Worm (Caenorhabditis elegans) whole organism, young adult: ENCODE data around the gene F23H12.5.

Source experiments
- F10E7.11 ChIP-seq: sonication (generic microtip); optimal IDR thresholded peaks from 2 replicates; lab custom pipeline; 2017; ENCODE audit warnings: mild to moderate bottlenecking, missing genetic modification characterization, moderate library complexity, missing compliant biosample characterization
- F33H1.4 ChIP-seq: fragments of 200-800 bp; sonication (Bioruptor generic); IDR thresholded peaks from 2 replicates; pipeline ENCODE4 v1.3.6; 2022; ENCODE audit warnings: missing genetic modification reagents, missing genetic modification characterization, missing compliant biosample characterization
- F49E8.2 ChIP-seq: sonication (generic microtip); optimal IDR thresholded peaks from 3 replicates; lab custom pipeline; 2017; ENCODE audit warnings: missing genetic modification characterization, mild to moderate bottlenecking, missing compliant biosample characterization, antibody characterized with exemption, moderate library complexity; ENCODE audit not compliant: insufficient read depth
- T26A5.8 ChIP-seq: sonication (generic microtip); optimal IDR thresholded peaks from 2 replicates; lab custom pipeline; 2016; ENCODE audit warnings: missing genetic modification characterization, missing compliant biosample characterization
- Y56A3A.18 ChIP-seq: fragments of 200-800 bp; sonication (Bioruptor generic); IDR thresholded peaks from 2 replicates; pipeline ENCODE4 v1.3.6; 2022; ENCODE audit warnings: missing genetic modification reagents, missing genetic modification characterization, missing compliant biosample characterization
- aptf-2 ChIP-seq: fragments of 200-800 bp; sonication (Bioruptor generic); conservative IDR thresholded peaks from 2 replicates; pipeline ENCODE4 v1.3.6; 2022; ENCODE audit warnings: missing genetic modification reagents, missing genetic modification characterization, missing compliant biosample characterization
- atf-7 ChIP-seq: sonication (generic microtip); optimal IDR thresholded peaks from 2 replicates; lab custom pipeline; 2017; ENCODE audit warnings: mild to moderate bottlenecking, missing genetic modification characterization, missing compliant biosample characterization
- die-1 ChIP-seq: sonication (generic microtip); optimal IDR thresholded peaks from 2 replicates; lab custom pipeline; 2016; ENCODE audit warnings: missing genotype, mild to moderate bottlenecking, missing genetic modification characterization, missing compliant biosample characterization
- dox-1 ChIP-seq: fragments of 200-800 bp; sonication (Bioruptor generic); IDR thresholded peaks from 2 replicates; pipeline ENCODE4 v1.3.6; 2022; ENCODE audit warnings: missing genetic modification reagents, missing genetic modification characterization, missing compliant biosample characterization
- egrh-3 ChIP-seq: fragments of 200-800 bp; sonication (Bioruptor generic); IDR thresholded peaks from 2 replicates; pipeline ENCODE4 v1.3.6; 2022; ENCODE audit warnings: missing genetic modification reagents, missing genetic modification characterization, missing compliant biosample characterization
- lsy-27 ChIP-seq: sonication (generic microtip); optimal IDR thresholded peaks from 2 replicates; lab custom pipeline; 2017; ENCODE audit warnings: missing genetic modification characterization, mild to moderate bottlenecking, missing compliant biosample characterization, antibody characterized with exemption, missing genotype, borderline replicate concordance; ENCODE audit not compliant: insufficient read depth
- madf-8 ChIP-seq: fragments of 200-800 bp; sonication (Bioruptor generic); conservative IDR thresholded peaks from 2 replicates; pipeline ENCODE4 v1.3.6; 2022; ENCODE audit warnings: missing genetic modification reagents, missing genetic modification characterization, missing compliant biosample characterization
- mes-4 ChIP-seq: sonication (generic microtip); optimal IDR thresholded peaks from 2 replicates; lab custom pipeline; 2016; ENCODE audit warnings: missing genotype, missing genetic modification characterization, missing compliant biosample characterization
- nhr-120 ChIP-seq: fragments of 200-800 bp; sonication (Bioruptor generic); IDR thresholded peaks from 2 replicates; pipeline ENCODE4 v1.3.6; 2022; ENCODE audit warnings: missing genetic modification characterization, missing compliant biosample characterization
- repo-1 ChIP-seq: sonication (generic microtip); optimal IDR thresholded peaks from 2 replicates; lab custom pipeline; 2017; ENCODE audit warnings: mild to moderate bottlenecking, missing genetic modification characterization, missing compliant biosample characterization
- sea-2 ChIP-seq: fragments of 200-800 bp; sonication (Bioruptor generic); IDR thresholded peaks from 2 replicates; pipeline ENCODE4 v1.3.6; 2022; ENCODE audit warnings: missing genetic modification characterization, missing compliant biosample characterization
- snpc-1.1 ChIP-seq: sonication (generic microtip); optimal IDR thresholded peaks from 2 replicates; lab custom pipeline; 2017; ENCODE audit warnings: missing genetic modification characterization, mild to moderate bottlenecking, missing compliant biosample characterization, antibody characterized with exemption, moderate library complexity, missing genotype, missing genetic modification reagents; ENCODE audit not compliant: insufficient read depth
- zfh-2 ChIP-seq: fragments of 200-800 bp; sonication (Bioruptor generic); conservative IDR thresholded peaks from 2 replicates; pipeline ENCODE4 v1.3.6; 2022; ENCODE audit warnings: missing genetic modification reagents, missing genetic modification characterization, missing compliant biosample characterization
- ztf-3 ChIP-seq: fragments of 200-800 bp; sonication (Bioruptor generic); optimal IDR thresholded peaks from 2 replicates; lab custom pipeline; 2018; ENCODE audit warnings: mild to moderate bottlenecking, missing genetic modification characterization, missing compliant biosample characterization

The F23H12.5 gene

ce11 chrV:12411909-12412308 is 53.5 kb downstream of the F23H12.5 start, which contains the start of gene cdr-7:
TSS of gene cdr-7 (minus strand) at chrV:12412113.
- TF ChIP-seq sea-2 (GFP tag; lab: Robert Waterston, UW) (no peak), snpc-1.1 (tag; lab: Kevin White, UChicago) (no peak), ztf-3 (GFP tag; lab: Kevin White, UChicago) (no peak), nhr-120 (GFP tag; lab: Robert Waterston, UW) (no peak), lsy-27 (tag; lab: Kevin White, UChicago) (no peak), F49E8.2 (no peak), T26A5.8 (tag; lab: Kevin White, UChicago) (no peak), F33H1.4 (no peak)
- TF ChIP-seq, all 124 proteins: peak for 0

ce11 chrV:12412321-12412720 is 53.9 kb downstream of the F23H12.5 start:
- TF ChIP-seq aptf-2 (GFP tag; lab: Robert Waterston, UW), result no peak
- TF ChIP-seq lsy-27 (tag; lab: Kevin White, UChicago), result no peak
- no peak for TF ChIP-seq repo-1
- no peak for TF ChIP-seq zfh-2 (GFP tag; lab: Robert Waterston, UW)
- TF ChIP-seq madf-8 (GFP tag; lab: Robert Waterston, UW), result no peak
- no peak for TF ChIP-seq atf-7 (tag; lab: Kevin White, UChicago)
- no peak for TF ChIP-seq Y56A3A.18 (GFP tag; lab: Robert Waterston, UW)
- no peak for TF ChIP-seq F10E7.11 (tag; lab: Kevin White, UChicago)
- TF ChIP-seq die-1, result no peak
- TF ChIP-seq dox-1 (GFP tag; lab: Robert Waterston, UW), result no peak
- TF ChIP-seq egrh-3 (GFP tag; lab: Robert Waterston, UW), result no peak
- TF ChIP-seq mes-4 (tag; lab: Kevin White, UChicago), result no peak
